Worm (Caenorhabditis elegans): Measurements from ENCODE around the gene lin-24.

DNA sequence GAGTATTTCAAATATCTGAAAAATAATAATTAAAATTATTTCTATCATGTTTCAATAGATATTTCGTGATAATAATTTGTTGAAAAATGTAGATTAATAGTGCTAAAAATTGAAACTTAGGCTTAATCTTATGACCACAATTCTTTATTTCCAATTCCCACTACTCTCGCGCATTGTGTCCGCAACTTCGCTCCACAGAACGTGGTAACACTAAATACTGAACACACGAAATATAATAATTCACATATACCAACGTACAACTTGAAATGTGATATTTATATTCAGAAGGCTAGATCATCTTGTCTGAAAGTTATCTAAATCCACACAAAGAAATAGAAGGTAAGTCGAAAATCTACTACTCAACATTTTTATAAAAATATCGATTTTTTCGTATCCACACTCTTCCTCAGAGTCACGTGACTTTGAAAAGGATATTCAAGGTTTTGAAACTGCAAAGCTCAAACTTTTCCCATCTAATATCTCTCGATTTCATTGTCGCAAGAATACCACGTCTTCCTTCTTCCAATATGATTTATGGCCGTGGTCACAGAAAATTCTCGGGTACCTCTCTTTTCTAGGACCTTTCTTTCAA, 27.4 kb downstream of the lin-24 start, which contains the start of gene eri-12:
- TF ChIP-seq ztf-18 (tag; optimal IDR thresholded peaks at IDR 0.05) (no peak), snpc-4 (GFP tag; optimal IDR thresholded peaks at IDR 0.05) (no peak), snpc-4 (tag; optimal IDR thresholded peaks at IDR 0.05) (no peak), ceh-27 (GFP tag; optimal IDR thresholded peaks at IDR 0.05) (no peak), attf-5 (GFP tag; optimal IDR thresholded peaks at IDR 0.05) (no peak), let-526 (GFP tag; IDR thresholded peaks at IDR 0.05) (no peak), cebp-2 (GFP tag; IDR thresholded peaks at IDR 0.05) (no peak), rec-8 (tag; optimal IDR thresholded peaks at IDR 0.05) (no peak), F23B12.7 (tag; optimal IDR thresholded peaks at IDR 0.05; ENCODE audit: insufficient read depth) (no peak), snpc-1.3 (tag; optimal IDR thresholded peaks at IDR 0.05; ENCODE audit: insufficient read depth) (no peak), ccch-3 (GFP tag; optimal IDR thresholded peaks at IDR 0.05) (no peak)

Measured in whole organism, young adult.